Fruit fly (Drosophila melanogaster) whole organism, prepupa: Measurements from ENCODE around the gene CG33307.

Experiments used
- Blimp-1 ChIP-seq: fragments of 200-800 bp; sonication (Bioruptor generic); optimal IDR thresholded peaks from 3 replicates; lab custom pipeline; 2017; ENCODE audit warnings: missing biosample characterization, missing genetic modification characterization, mild to moderate bottlenecking, moderate library complexity, missing genetic modification reagents
- CG10631 ChIP-seq: fragments of 200-800 bp; sonication (Bioruptor generic); optimal IDR thresholded peaks from 2 replicates; lab custom pipeline; 2016; ENCODE audit warnings: missing biosample characterization, missing genetic modification characterization
- CG10669 ChIP-seq: fragments of 200-800 bp; sonication (Bioruptor generic); optimal IDR thresholded peaks from 3 replicates; lab custom pipeline; 2018; ENCODE audit warnings: missing biosample characterization, mild to moderate bottlenecking, missing genetic modification characterization, moderate library complexity
- CG11902 ChIP-seq: fragments of 200-800 bp; sonication (Bioruptor generic); optimal IDR thresholded peaks from 3 replicates; lab custom pipeline; 2016; ENCODE audit warnings: missing biosample characterization, missing genetic modification characterization
- CG1621 ChIP-seq: fragments of 200-800 bp; sonication (Bioruptor generic); optimal IDR thresholded peaks from 3 replicates; lab custom pipeline; 2018; ENCODE audit warnings: missing biosample characterization, mild to moderate bottlenecking, missing genetic modification characterization
- CG16779 ChIP-seq: fragments of 200-800 bp; sonication (Bioruptor generic); optimal IDR thresholded peaks from 3 replicates; lab custom pipeline; 2017; ENCODE audit warnings: missing biosample characterization, mild to moderate bottlenecking, missing genetic modification characterization
- CG3032 ChIP-seq: fragments of 200-800 bp; optimal IDR thresholded peaks from 2 replicates; lab custom pipeline; 2019; ENCODE audit warnings: missing biosample characterization, mild to moderate bottlenecking, missing genetic modification characterization, moderate library complexity
- CG31627 ChIP-seq: fragments of 200-800 bp; sonication (Bioruptor generic); optimal IDR thresholded peaks from 3 replicates; lab custom pipeline; 2016; ENCODE audit warnings: missing biosample characterization, missing genetic modification characterization
- CG32006 ChIP-seq: fragments of 200-800 bp; sonication (Bioruptor generic); optimal IDR thresholded peaks from 3 replicates; lab custom pipeline; 2017; ENCODE audit warnings: missing biosample characterization, mild to moderate bottlenecking, missing genetic modification characterization
- CG3919 ChIP-seq: fragments of 200-800 bp; sonication (Bioruptor generic); optimal IDR thresholded peaks from 3 replicates; lab custom pipeline; 2016; ENCODE audit warnings: missing biosample characterization, missing genetic modification characterization
- CG6163 ChIP-seq: fragments of 200-800 bp; sonication (Bioruptor generic); IDR thresholded peaks from 3 replicates; pipeline ENCODE4 v1.3.6; 2022; ENCODE audit warnings: missing biosample characterization, missing genetic modification characterization
- CG6276 ChIP-seq: fragments of 200-800 bp; sonication (Bioruptor generic); optimal IDR thresholded peaks from 2 replicates; lab custom pipeline; 2017; ENCODE audit warnings: missing biosample characterization, mild to moderate bottlenecking, missing genetic modification characterization
- CG6854 ChIP-seq: fragments of 200-800 bp; sonication (Bioruptor generic); optimal IDR thresholded peaks from 2 replicates; lab custom pipeline; 2017; ENCODE audit warnings: missing biosample characterization, mild to moderate bottlenecking, missing genetic modification characterization
- CG7368 ChIP-seq: fragments of 200-800 bp; sonication (Bioruptor generic); optimal IDR thresholded peaks from 3 replicates; lab custom pipeline; 2016; ENCODE audit warnings: missing biosample characterization, missing genetic modification characterization
- CG8119 ChIP-seq: fragments of 200-800 bp; sonication (Bioruptor generic); IDR thresholded peaks from 3 replicates; pipeline ENCODE4 v1.3.6; 2022; ENCODE audit warnings: missing biosample characterization, missing genetic modification characterization
- CG8319 ChIP-seq: fragments of 200-800 bp; sonication (Bioruptor generic); optimal IDR thresholded peaks from 3 replicates; lab custom pipeline; 2016; ENCODE audit warnings: missing biosample characterization, missing genetic modification characterization
- CG8632 ChIP-seq: fragments of 200-800 bp; sonication (Bioruptor generic); optimal IDR thresholded peaks from 3 replicates; lab custom pipeline; 2016; ENCODE audit warnings: missing biosample characterization, missing genetic modification characterization
- Eip75B ChIP-seq: fragments of 200-800 bp; sonication (Bioruptor generic); optimal IDR thresholded peaks from 3 replicates; lab custom pipeline; 2016; ENCODE audit warnings: missing biosample characterization, missing genetic modification characterization
- Eip93F ChIP-seq: fragments of 200-800 bp; sonication (Bioruptor generic); optimal IDR thresholded peaks from 2 replicates; lab custom pipeline; 2016; ENCODE audit warnings: missing biosample characterization, mild to moderate bottlenecking, missing genetic modification characterization
- Ets96B ChIP-seq: fragments of 200-800 bp; optimal IDR thresholded peaks from 2 replicates; lab custom pipeline; 2019; ENCODE audit warnings: missing biosample characterization, mild to moderate bottlenecking, missing genetic modification characterization, moderate library complexity
- Hr38 ChIP-seq: sonication (Bioruptor generic); optimal IDR thresholded peaks from 2 replicates; lab custom pipeline; 2016; ENCODE audit warnings: missing biosample characterization, missing genetic modification characterization
- Hr39 ChIP-seq: fragments of 200-800 bp; sonication (Bioruptor generic); optimal IDR thresholded peaks from 2 replicates; lab custom pipeline; 2016; ENCODE audit warnings: missing biosample characterization, missing genetic modification characterization
- Hr4 ChIP-seq: fragments of 200-800 bp; sonication (Bioruptor generic); optimal IDR thresholded peaks from 3 replicates; lab custom pipeline; 2016; ENCODE audit warnings: missing biosample characterization, missing genetic modification characterization
- Lpt ChIP-seq: fragments of 200-800 bp; sonication (Bioruptor generic); optimal IDR thresholded peaks from 3 replicates; lab custom pipeline; 2016; ENCODE audit warnings: missing biosample characterization, missing genetic modification characterization
- OdsH ChIP-seq: fragments of 200-800 bp; sonication (Bioruptor generic); optimal IDR thresholded peaks from 3 replicates; lab custom pipeline; 2016; ENCODE audit warnings: missing biosample characterization, missing genetic modification characterization
- Sox102F ChIP-seq: fragments of 200-800 bp; sonication (Bioruptor generic); optimal IDR thresholded peaks from 2 replicates; lab custom pipeline; 2016; ENCODE audit warnings: missing biosample characterization, mild to moderate bottlenecking, missing genetic modification characterization
- Sox14 ChIP-seq: fragments of 200-800 bp; sonication (Bioruptor generic); optimal IDR thresholded peaks from 3 replicates; lab custom pipeline; 2016; ENCODE audit warnings: missing biosample characterization, missing genetic modification characterization
- achi ChIP-seq: fragments of 200-800 bp; sonication (Bioruptor generic); optimal IDR thresholded peaks from 3 replicates; lab custom pipeline; 2016; ENCODE audit warnings: missing biosample characterization, missing genetic modification characterization
- acj6 ChIP-seq: fragments of 200-800 bp; sonication (Bioruptor generic); optimal IDR thresholded peaks from 3 replicates; lab custom pipeline; 2016; ENCODE audit warnings: missing biosample characterization, missing genetic modification characterization
- cyc ChIP-seq: fragments of 200-800 bp; sonication (Bioruptor generic); optimal IDR thresholded peaks from 3 replicates; lab custom pipeline; 2016; ENCODE audit warnings: missing biosample characterization, missing genetic modification characterization
- dac ChIP-seq: fragments of 200-800 bp; sonication (Bioruptor generic); optimal IDR thresholded peaks from 2 replicates; lab custom pipeline; 2017; ENCODE audit warnings: missing biosample characterization, mild to moderate bottlenecking, missing genetic modification characterization
- eg ChIP-seq: fragments of 200-800 bp; sonication (Bioruptor generic); IDR thresholded peaks from 3 replicates; pipeline ENCODE4 v1.3.6; 2022; ENCODE audit warnings: missing biosample characterization, missing genetic modification characterization
- esn ChIP-seq: fragments of 200-800 bp; sonication (Bioruptor generic); optimal IDR thresholded peaks from 2 replicates; lab custom pipeline; 2016; ENCODE audit warnings: missing biosample characterization, mild to moderate bottlenecking, missing genetic modification characterization, moderate library complexity
- fd59A ChIP-seq: fragments of 200-800 bp; sonication (Bioruptor generic); optimal IDR thresholded peaks from 2 replicates; lab custom pipeline; 2017; ENCODE audit warnings: missing biosample characterization, mild to moderate bottlenecking, missing genetic modification characterization, missing genetic modification reagents
- lz ChIP-seq: fragments of 200-800 bp; sonication (Bioruptor generic); optimal IDR thresholded peaks from 3 replicates; lab custom pipeline; 2016; ENCODE audit warnings: missing biosample characterization, missing genetic modification characterization
- net ChIP-seq: fragments of 200-800 bp; sonication (Bioruptor generic); optimal IDR thresholded peaks from 3 replicates; lab custom pipeline; 2016; ENCODE audit warnings: missing biosample characterization, missing genetic modification characterization
- salr ChIP-seq, 2 experiments: fragments of 200-800 bp; sonication (Bioruptor generic); optimal IDR thresholded peaks; 3 replicates each; lab custom pipeline; 2016 to 2018; ENCODE audit warnings: missing biosample characterization in 2 of 2, missing genetic modification characterization in 2 of 2, mild to moderate bottlenecking in 1 of 2
- svp ChIP-seq: fragments of 200-800 bp; sonication (Bioruptor generic); peaks from one replicate; lab custom pipeline; 2016; ENCODE audit warnings: missing biosample characterization, missing genetic modification characterization
- topi ChIP-seq: fragments of 200-800 bp; sonication (Bioruptor generic); optimal IDR thresholded peaks from 3 replicates; lab custom pipeline; 2016; ENCODE audit warnings: missing biosample characterization, missing genetic modification characterization
- vri ChIP-seq: fragments of 200-800 bp; sonication (Bioruptor generic); optimal IDR thresholded peaks from 3 replicates; lab custom pipeline; 2016; ENCODE audit warnings: missing biosample characterization, mild to moderate bottlenecking, missing genetic modification characterization

Gene CG33307

dm6 chr2L:13835002-13835910, 6.1 kb downstream of the CG33307 start, which contains the start of the genes mRpS23 and CenG1A (continued):
- TF ChIP-seq svp (GFP tag; lab: Kevin White, UChicago), result peak; percentile 100
- TF ChIP-seq CG11902 (GFP tag; lab: Kevin White, UChicago), result peak; percentile 99
- TF ChIP-seq vri (GFP tag; lab: Kevin White, UChicago), result peak; percentile 100
- peak; percentile 100 for TF ChIP-seq OdsH
- TF ChIP-seq CG10669 (GFP tag; lab: Kevin White, UChicago), result peak; percentile 100
- TF ChIP-seq CG6163, result peak; percentile 100
- TF ChIP-seq Lpt (GFP tag; lab: Kevin White, UChicago), result peak; percentile 100
- TF ChIP-seq Hr39 (GFP tag; lab: Kevin White, UChicago), result peak; percentile 100
- TF ChIP-seq CG8119 (GFP tag; lab: Robert Waterston, UW), result peak; percentile 100
- peak; percentile 100 for TF ChIP-seq CG3919
- peak; percentile 100 for TF ChIP-seq CG1621 (tag; lab: Kevin White, UChicago)
- TF ChIP-seq Hr4 (GFP tag; lab: Kevin White, UChicago), result peak; percentile 100
- peak; percentile 100 for TF ChIP-seq CG8319 (GFP tag; lab: Kevin White, UChicago)
- TF ChIP-seq CG16779 (tag; lab: Kevin White, UChicago), result peak; percentile 99
- peak; percentile 100 for TF ChIP-seq Sox14
- TF ChIP-seq cyc, result peak; percentile 100
- TF ChIP-seq CG31627, result peak; percentile 100
- peak; percentile 100 for TF ChIP-seq CG7368 (GFP tag; lab: Kevin White, UChicago)
- peak; percentile 100 for TF ChIP-seq Eip93F (GFP tag; lab: Kevin White, UChicago)
- peak; percentile 100 for TF ChIP-seq CG6854 (GFP tag; lab: Kevin White, UChicago)
- peak; percentile 100 for TF ChIP-seq CG10631 (GFP tag; lab: Kevin White, UChicago)
- peak; percentile 100 for TF ChIP-seq topi (GFP tag; lab: Kevin White, UChicago)
- peak; percentile 100 for TF ChIP-seq esn (GFP tag; lab: Kevin White, UChicago)
- TF ChIP-seq salr (GFP tag; optimal IDR thresholded peaks at IDR 0.05; lab: Kevin White, UChicago), result peak; percentile 100

DNA sequence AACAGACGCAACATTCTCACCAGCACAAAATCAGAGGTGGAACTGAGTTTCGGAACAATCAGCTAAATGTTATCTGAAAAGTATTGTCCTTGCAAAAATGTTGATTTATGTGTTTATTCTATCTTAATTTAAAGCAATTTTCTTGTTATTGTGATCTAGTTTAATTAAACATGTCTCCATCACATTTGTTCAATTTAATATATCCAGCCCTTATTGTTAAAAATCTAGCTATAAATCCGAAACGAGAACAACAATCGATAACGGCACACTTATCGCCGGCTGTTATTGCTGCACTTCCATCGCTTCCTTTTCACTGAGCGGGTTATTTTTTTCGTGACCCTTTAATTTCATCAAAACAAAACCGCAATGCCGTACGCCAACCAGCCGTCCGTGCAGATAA, 8.3 kb downstream of the CG33307 start, which contains the start of the genes GatC, PolG2 and Polr2C:
Gene GatC, minus strand, starts transcription at position 48 of the 400 bp plus-strand sequence.
Gene PolG2, minus strand, starts transcription at position 48 of the 400 bp plus-strand sequence.
Gene Polr2C, plus strand, starts transcription at position 280 of the 400 bp plus-strand sequence.
- TF ChIP-seq topi (GFP tag; lab: Kevin White, UChicago) (no peak), CG8319 (GFP tag; lab: Kevin White, UChicago) (no peak), CG31627 (peak; percentile 26), dac (GFP tag; lab: Kevin White, UChicago) (no peak), Hr38 (GFP tag; lab: Kevin White, UChicago) (no peak), CG6276 (GFP tag; lab: Kevin White, UChicago) (no peak), CG3032 (tag; lab: Kevin White, UChicago) (peak; percentile 8), acj6 (no peak), OdsH (no peak), lz (GFP tag; lab: Kevin White, UChicago) (no peak), Eip75B (GFP tag; lab: Kevin White, UChicago) (no peak), CG32006 (GFP tag; lab: Kevin White, UChicago) (no peak), CG8632 (GFP tag; lab: Kevin White, UChicago) (no peak), eg (GFP tag; lab: Robert Waterston, UW) (0 out of 3 replicates have a peak, but pooled peaks have one; percentile 15), net (GFP tag; lab: Kevin White, UChicago) (no peak), CG8119 (GFP tag; lab: Robert Waterston, UW) (0 out of 3 replicates have a peak, but pooled peaks have one; percentile 12), CG10669 (GFP tag; lab: Kevin White, UChicago) (no peak), CG6854 (GFP tag; lab: Kevin White, UChicago) (no peak), Ets96B (no peak), esn (GFP tag; lab: Kevin White, UChicago) (peak; percentile 14), Blimp-1 (GFP tag; lab: Kevin White, UChicago) (no peak), Sox102F (GFP tag; lab: Kevin White, UChicago) (no peak), Sox14 (no peak), fd59A (no peak), achi (no peak)
- TF ChIP-seq, all 60 proteins: peak for 5
